Worm (Caenorhabditis elegans): ENCODE measurements around the gene romo-1.
A peak's percentile ranks its signal among the peaks of the same experiment; 100 is the strongest.

Gene romo-1

ce11 chrII:13237829-13238404, at the start of gene romo-1:
Gene romo-1, minus strand, starts transcription at chrII:13237907.
- no peak for TF ChIP-seq B0035.1 (tag; optimal IDR thresholded peaks at IDR 0.05)
- no peak for TF ChIP-seq aptf-2 (GFP tag; conservative IDR thresholded peaks at IDR 0.05)
- TF ChIP-seq Y53G8AR.9 (GFP tag; conservative IDR thresholded peaks at IDR 0.05) = no peak
- no peak for TF ChIP-seq ceh-27 (GFP tag; optimal IDR thresholded peaks at IDR 0.05)
- TF ChIP-seq T07F8.4 (tag; optimal IDR thresholded peaks at IDR 0.05) = no peak
- TF ChIP-seq madf-3 (GFP tag; IDR thresholded peaks at IDR 0.05) = no peak
- no peak for TF ChIP-seq ceh-79 (tag; optimal IDR thresholded peaks at IDR 0.05)
- TF ChIP-seq ceh-40 (GFP tag; IDR thresholded peaks at IDR 0.05) = no peak
- no peak for TF ChIP-seq attf-3 (GFP tag; conservative IDR thresholded peaks at IDR 0.05)
- TF ChIP-seq ekl-4 (GFP tag; IDR thresholded peaks at IDR 0.05) = no peak
- no peak for TF ChIP-seq lsy-27 (tag; optimal IDR thresholded peaks at IDR 0.05; ENCODE audit: borderline replicate concordance, insufficient read depth)
- no peak for TF ChIP-seq akir-1 (GFP tag; optimal IDR thresholded peaks at IDR 0.05)
- no peak for TF ChIP-seq chd-7 (tag; optimal IDR thresholded peaks at IDR 0.05)
- TF ChIP-seq lsl-1 (GFP tag; optimal IDR thresholded peaks at IDR 0.05) = peak; percentile 68
- TF ChIP-seq nhr-90 (tag; optimal IDR thresholded peaks at IDR 0.05) = no peak
- TF ChIP-seq hmg-20 (GFP tag; IDR thresholded peaks at IDR 0.05) = no peak
- peak; percentile 3 for TF ChIP-seq snpc-1.3 (tag; optimal IDR thresholded peaks at IDR 0.05; ENCODE audit: insufficient read depth)
- no peak for TF ChIP-seq K11D2.4 (GFP tag; IDR thresholded peaks at IDR 0.05)
- no peak for TF ChIP-seq pbrm-1 (GFP tag; IDR thresholded peaks at IDR 0.05)
- TF ChIP-seq hmg-1.2 (GFP tag; IDR thresholded peaks at IDR 0.05) = 0 out of 2 replicates have a peak, but pooled peaks have one; percentile 19
- TF ChIP-seq zim-3 (tag; optimal IDR thresholded peaks at IDR 0.05) = no peak
- no peak for TF ChIP-seq egrh-3 (GFP tag; IDR thresholded peaks at IDR 0.05)
- TF ChIP-seq him-1 (tag; optimal IDR thresholded peaks at IDR 0.05) = peak; percentile 39
- no peak for TF ChIP-seq athp-1 (tag; optimal IDR thresholded peaks at IDR 0.05)
- TF ChIP-seq F10E7.11 (tag; optimal IDR thresholded peaks at IDR 0.05) = no peak
- no peak for TF ChIP-seq nfyb-1 (GFP tag; IDR thresholded peaks at IDR 0.05)
- no peak for TF ChIP-seq F39B2.1 (GFP tag; IDR thresholded peaks at IDR 0.05)
- no peak for TF ChIP-seq snpc-4 (GFP tag; optimal IDR thresholded peaks at IDR 0.05)
- TF ChIP-seq snpc-4 (tag; optimal IDR thresholded peaks at IDR 0.05) = peak in 2 of 4 experiments; percentile 36 to 58
- TF ChIP-seq rec-8 (tag; optimal IDR thresholded peaks at IDR 0.05) = no peak
- no peak for TF ChIP-seq sea-2 (GFP tag; IDR thresholded peaks at IDR 0.05)
- TF ChIP-seq lin-26 (GFP tag; IDR thresholded peaks at IDR 0.05) = no peak
- no peak for TF ChIP-seq Y95B8A.8 (GFP tag; IDR thresholded peaks at IDR 0.05)
- TF ChIP-seq nhr-179 (tag; optimal IDR thresholded peaks at IDR 0.05) = no peak
- TF ChIP-seq cebp-2 (GFP tag; IDR thresholded peaks at IDR 0.05) = no peak
- no peak for TF ChIP-seq egl-44 (GFP tag; IDR thresholded peaks at IDR 0.05)
- no peak for TF ChIP-seq zfh-2 (GFP tag; conservative IDR thresholded peaks at IDR 0.05)
- no peak for TF ChIP-seq somi-1 (GFP tag; optimal IDR thresholded peaks at IDR 0.05)
- peak; percentile 71 for TF ChIP-seq mcd-1 (GFP tag; IDR thresholded peaks at IDR 0.05)
- TF ChIP-seq ztf-3 (GFP tag; optimal IDR thresholded peaks at IDR 0.05) = no peak
- no peak for TF ChIP-seq B0336.3 (GFP tag; IDR thresholded peaks at IDR 0.05)
- TF ChIP-seq Y67H2A.10 (GFP tag; conservative IDR thresholded peaks at IDR 0.05) = no peak
- TF ChIP-seq F57A8.1 (GFP tag; optimal IDR thresholded peaks at IDR 0.05) = no peak
- TF ChIP-seq hrde-1 (tag; optimal IDR thresholded peaks at IDR 0.05; ENCODE audit: borderline replicate concordance) = no peak
- TF ChIP-seq madf-6 (GFP tag; IDR thresholded peaks at IDR 0.05) = peak; percentile 55
- TF ChIP-seq D2030.7 (GFP tag; IDR thresholded peaks at IDR 0.05) = peak; percentile 25; the same call in 1 of the 2 replicates
- TF ChIP-seq rcor-1 (GFP tag; IDR thresholded peaks at IDR 0.05) = 0 out of 2 replicates have a peak, but pooled peaks have one; percentile 27
- peak; percentile 76 for TF ChIP-seq dpl-1 (GFP tag; optimal IDR thresholded peaks at IDR 0.05)

Measured in whole organism, young adult.